Worm (Caenorhabditis elegans): ENCODE data around the gene snfc-5.

The snfc-5 gene

ce11 chrIII:4450773-4451423, 46.3 kb downstream of the snfc-5 start:
- TF ChIP-seq sptf-1 (tag; optimal IDR thresholded peaks at IDR 0.05) (no peak), elt-2 (tag; optimal IDR thresholded peaks at IDR 0.05) (no peak), pax-3 (tag; optimal IDR thresholded peaks at IDR 0.05) (peak; percentile 1), lin-14 (GFP tag; optimal IDR thresholded peaks at IDR 0.05) (peak; percentile 42), mdl-1 (tag; optimal IDR thresholded peaks at IDR 0.05) (no peak), lsy-2 (tag; optimal IDR thresholded peaks at IDR 0.05) (peak in 1 of 2 experiments; percentile 12)

- TF ChIP-seq lin-14 (GFP tag; optimal IDR thresholded peaks at IDR 0.05) (peak; percentile 47), hpl-2 (GFP tag; optimal IDR thresholded peaks at IDR 0.05) (no peak), grh-1 (GFP tag; IDR thresholded peaks at IDR 0.05) (peak; percentile 26; the same call in 1 of the 2 replicates), egl-13 (tag; optimal IDR thresholded peaks at IDR 0.05) (no peak), ceh-82 (tag; optimal IDR thresholded peaks at IDR 0.05) (peak in 1 of 3 experiments; percentile 5), ceh-8 (GFP tag; optimal IDR thresholded peaks at IDR 0.05) (peak; percentile 8), nhr-85 (tag) (peak; percentile 76), lsy-2 (tag; optimal IDR thresholded peaks at IDR 0.05) (peak in 1 of 2 experiments; percentile 31)
Observed at ce11 chrIII:4452749-4453148, 48.2 kb downstream of the snfc-5 start.

- TF ChIP-seq alr-1 (tag; optimal IDR thresholded peaks at IDR 0.05; ENCODE audit: borderline replicate concordance) (no peak), lin-13 (GFP tag; optimal IDR thresholded peaks at IDR 0.05) (no peak), C34B4.2 (tag; optimal IDR thresholded peaks at IDR 0.05) (no peak), lin-14 (GFP tag; optimal IDR thresholded peaks at IDR 0.05) (no peak), aly-2 (tag; optimal IDR thresholded peaks at IDR 0.05) (no peak), ceh-8 (GFP tag; optimal IDR thresholded peaks at IDR 0.05) (no peak), C04F5.9 (tag; optimal IDR thresholded peaks at IDR 0.05) (no peak), nhr-90 (tag; optimal IDR thresholded peaks at IDR 0.05; ENCODE audit: poor library complexity) (no peak), mab-9 (GFP tag; IDR thresholded peaks at IDR 0.05) (no peak), lin-39 (tag; optimal IDR thresholded peaks at IDR 0.05) (no peak), swsn-7 (tag; optimal IDR thresholded peaks at IDR 0.05) (no peak)
Observed at ce11 chrIII:4453301-4453700, 48.7 kb downstream of the snfc-5 start.

ce11 chrIII:4453768-4454167, 49.2 kb downstream of the snfc-5 start:
- TF ChIP-seq hpl-2 (GFP tag; optimal IDR thresholded peaks at IDR 0.05) = no peak
- peak; percentile 10 for TF ChIP-seq lin-14 (GFP tag; optimal IDR thresholded peaks at IDR 0.05)
- TF ChIP-seq rnt-1 (tag; optimal IDR thresholded peaks at IDR 0.05) = peak; percentile 27

- no peak for TF ChIP-seq nhr-71 (tag; optimal IDR thresholded peaks at IDR 0.05)
- no peak for TF ChIP-seq C04F5.9 (tag; optimal IDR thresholded peaks at IDR 0.05)
- no peak for TF ChIP-seq tlp-1 (tag; optimal IDR thresholded peaks at IDR 0.05)
Observed at ce11 chrIII:4454919-4455318, 50.3 kb downstream of the snfc-5 start.

All from whole organism, L1 larva.